Fruit fly (Drosophila melanogaster) whole organism: ENCODE data around the gene CG7173.

Experiments
- pan ChIP-seq: fragments of >200 bp; optimal IDR thresholded peaks from 2 replicates; lab custom pipeline; 2017
- usp ChIP-seq: fragments of >200 bp; optimal IDR thresholded peaks from 2 replicates; lab custom pipeline; 2017; ENCODE audit warnings: missing biosample characterization, missing genetic modification characterization, mixed read lengths

- no peak for TF ChIP-seq pan
- no peak for TF ChIP-seq usp (GFP tag; lab: Kevin White, UChicago)
Measured at dm6 chr3L:21568848-21569372, 10.9 kb upstream of the CG7173 start, which contains the start of the genes CRIF and SMC5.
